Worm (Caenorhabditis elegans) whole organism, L2 larva: ENCODE results near the gene F57F5.3.
"Not testable (repeated sequence)": the region's sequence is repeated elsewhere in the genome, so short reads cannot be mapped to it uniquely, and the experiment has no call there.

Experiments
- C34F6.9 ChIP-seq: fragments of 150-350 bp; optimal IDR thresholded peaks from 2 replicates; lab custom pipeline; 2014; ENCODE audit warnings: missing biosample characterization, missing genetic modification characterization
- F13H6.1 ChIP-seq: sonication (generic microtip); optimal IDR thresholded peaks from 2 replicates; lab custom pipeline; 2016; ENCODE audit warnings: missing genetic modification characterization, missing compliant biosample characterization
- R02D3.7 ChIP-seq: fragments of 150-350 bp; optimal IDR thresholded peaks from 2 replicates; lab custom pipeline; 2014; ENCODE audit warnings: missing biosample characterization, missing genetic modification characterization
- Y55F3AM.14 ChIP-seq: fragments of 200-800 bp; sonication (Bioruptor generic); optimal IDR thresholded peaks from 2 replicates; lab custom pipeline; 2018; ENCODE audit warnings: mild to moderate bottlenecking, missing genetic modification characterization, missing compliant biosample characterization
- ZK546.5 ChIP-seq: sonication (generic microtip); optimal IDR thresholded peaks from 2 replicates; lab custom pipeline; 2017; ENCODE audit warnings: missing biosample characterization, missing genetic modification characterization
- aly-2 ChIP-seq: fragments of 150-350 bp; optimal IDR thresholded peaks from 2 replicates; lab custom pipeline; 2014; ENCODE audit warnings: missing biosample characterization, missing genetic modification characterization
- ama-1 ChIP-seq: fragments of 150-350 bp; optimal IDR thresholded peaks from 2 replicates; lab custom pipeline; 2018; ENCODE audit warnings: inconsistent platforms
- blmp-1 ChIP-seq: sonication (generic microtip); optimal IDR thresholded peaks from 2 replicates; lab custom pipeline; 2017; ENCODE audit warnings: missing genetic modification characterization, mild to moderate bottlenecking, missing compliant biosample characterization, antibody characterized with exemption, moderate library complexity; ENCODE audit not compliant: insufficient read depth
- crh-2 ChIP-seq: sonication (generic microtip); optimal IDR thresholded peaks from 2 replicates; lab custom pipeline; 2017; ENCODE audit warnings: missing biosample characterization, missing genetic modification characterization
- dmd-4 ChIP-seq: sonication (generic microtip); optimal IDR thresholded peaks from 2 replicates; lab custom pipeline; 2017; ENCODE audit warnings: missing biosample characterization, missing genetic modification characterization
- egl-27 ChIP-seq: sonication (generic microtip); optimal IDR thresholded peaks from 3 replicates; lab custom pipeline; 2017; ENCODE audit warnings: missing biosample characterization, missing genetic modification reagents, missing genetic modification characterization
- fos-1 ChIP-seq: fragments of 150-350 bp; optimal IDR thresholded peaks from 2 replicates; lab custom pipeline; 2014; ENCODE audit warnings: missing biosample characterization, missing genetic modification characterization
- gmeb-1 ChIP-seq: fragments of 150-350 bp; optimal IDR thresholded peaks from 2 replicates; lab custom pipeline; 2014; ENCODE audit warnings: missing biosample characterization, missing genetic modification characterization
- lin-11 ChIP-seq: fragments of 150-350 bp; sonication (generic microtip); optimal IDR thresholded peaks from 2 replicates; lab custom pipeline; 2014; ENCODE audit warnings: missing biosample characterization, missing genetic modification characterization, inconsistent platforms, mixed read lengths
- lin-13 ChIP-seq: fragments of 150-350 bp; optimal IDR thresholded peaks from 2 replicates; lab custom pipeline; 2014; ENCODE audit warnings: missing biosample characterization, missing genetic modification reagents, missing genetic modification characterization
- lin-39 ChIP-seq: fragments of 150-350 bp; optimal IDR thresholded peaks from 2 replicates; lab custom pipeline; 2014; ENCODE audit warnings: missing biosample characterization, missing genetic modification reagents, missing genetic modification characterization
- lsy-2 ChIP-seq, 2 experiments: fragments of 150-350 bp in 1 of 2; sonication (generic microtip) in 1 of 2; optimal IDR thresholded peaks; 2 replicates each; lab custom pipeline; 2014 to 2017; ENCODE audit warnings: missing biosample characterization in 2 of 2, missing genetic modification characterization in 2 of 2
- mdl-1 ChIP-seq, 2 experiments: fragments of 150-350 bp in 1 of 2; sonication (generic microtip) in 1 of 2; optimal IDR thresholded peaks; 2 replicates each; lab custom pipeline; 2017; ENCODE audit warnings: missing biosample characterization in 2 of 2, missing genetic modification characterization in 2 of 2
- nhr-10 ChIP-seq: sonication (generic microtip); optimal IDR thresholded peaks from 2 replicates; lab custom pipeline; 2017; ENCODE audit warnings: missing biosample characterization, missing genetic modification characterization
- nhr-12 ChIP-seq: fragments of 150-350 bp; optimal IDR thresholded peaks from 2 replicates; lab custom pipeline; 2014; ENCODE audit warnings: missing biosample characterization, missing genetic modification characterization
- nhr-129 ChIP-seq: fragments of 150-350 bp; optimal IDR thresholded peaks from 2 replicates; lab custom pipeline; 2014; ENCODE audit warnings: missing biosample characterization, missing genetic modification characterization
- nhr-21 ChIP-seq: fragments of 150-350 bp; optimal IDR thresholded peaks from 2 replicates; lab custom pipeline; 2014; ENCODE audit warnings: missing biosample characterization, missing genetic modification characterization
- nhr-23 ChIP-seq: fragments of 150-350 bp; optimal IDR thresholded peaks from 2 replicates; lab custom pipeline; 2014; ENCODE audit warnings: missing biosample characterization, missing genetic modification reagents, missing genetic modification characterization
- nhr-237 ChIP-seq: fragments of 150-350 bp; optimal IDR thresholded peaks from 2 replicates; lab custom pipeline; 2014; ENCODE audit warnings: missing biosample characterization, missing genetic modification characterization
- nhr-25 ChIP-seq: fragments of 150-350 bp; sonication (generic microtip); optimal IDR thresholded peaks from 3 replicates; lab custom pipeline; 2014; ENCODE audit warnings: missing biosample characterization, missing genetic modification characterization
- nhr-6 ChIP-seq: fragments of 150-350 bp; optimal IDR thresholded peaks from 2 replicates; lab custom pipeline; 2014; ENCODE audit warnings: missing biosample characterization, missing genetic modification characterization
- sem-4 ChIP-seq: fragments of 150-350 bp; optimal IDR thresholded peaks from 2 replicates; lab custom pipeline; 2014; ENCODE audit warnings: missing biosample characterization, missing genetic modification reagents, missing genetic modification characterization
- skn-1 ChIP-seq: sonication (generic microtip); optimal IDR thresholded peaks from 2 replicates; lab custom pipeline; 2017; ENCODE audit warnings: missing biosample characterization, missing genetic modification characterization
- sma-3 ChIP-seq: sonication (generic microtip); optimal IDR thresholded peaks from 2 replicates; lab custom pipeline; 2016; ENCODE audit warnings: missing genetic modification reagents, missing genetic modification characterization, missing compliant biosample characterization
- sma-9 ChIP-seq, 2 experiments: fragments of 150-350 bp in 1 of 2; sonication (generic microtip) in 1 of 2; optimal IDR thresholded peaks; 2 replicates each; lab custom pipeline; 2014 to 2016; ENCODE audit warnings: missing genetic modification characterization in 2 of 2, mild to moderate bottlenecking in 1 of 2, missing biosample characterization in 1 of 2, missing compliant biosample characterization in 1 of 2, missing genetic modification reagents in 1 of 2, moderate library complexity in 1 of 2
- unc-39 ChIP-seq: fragments of 150-350 bp; optimal IDR thresholded peaks from 2 replicates; lab custom pipeline; 2014; ENCODE audit warnings: missing biosample characterization, missing genetic modification characterization
- unc-55 ChIP-seq: fragments of 150-350 bp; sonication (generic microtip); optimal IDR thresholded peaks from 3 replicates; lab custom pipeline; 2014; ENCODE audit warnings: missing biosample characterization, missing genetic modification reagents, missing genetic modification characterization
- zag-1 ChIP-seq: fragments of 150-350 bp; optimal IDR thresholded peaks from 2 replicates; lab custom pipeline; 2014; ENCODE audit warnings: missing biosample characterization, missing genetic modification characterization
- ztf-1 ChIP-seq: fragments of 200-800 bp; sonication (Bioruptor generic); conservative IDR thresholded peaks from 2 replicates; pipeline ENCODE4 v1.3.6; 2022; ENCODE audit warnings: missing genetic modification characterization, missing compliant biosample characterization
- ztf-4 ChIP-seq: fragments of 150-350 bp; optimal IDR thresholded peaks from 2 replicates; lab custom pipeline; 2014; ENCODE audit warnings: missing biosample characterization, missing genetic modification characterization

Gene F57F5.3

ce11 chrV:12024273-12024672, 17.9 kb upstream of the F57F5.3 start:
- TF ChIP-seq sma-3 (GFP tag; lab: Kevin White, UChicago) (no peak), nhr-23 (tag; lab: Kevin White, UChicago) (no peak), ztf-1 (GFP tag; lab: Robert Waterston, UW) (no peak), egl-27 (tag; lab: Kevin White, UChicago) (no peak), nhr-10 (tag; lab: Kevin White, UChicago) (no peak), mdl-1 (tag; optimal IDR thresholded peaks at IDR 0.05; lab: Kevin White, UChicago) (peak in 1 of 2 experiments; percentile 1), nhr-237 (tag; lab: Kevin White, UChicago) (no peak), sem-4 (tag; lab: Kevin White, UChicago) (peak; percentile 14), Y55F3AM.14 (GFP tag; lab: Kevin White, UChicago) (peak; percentile 35), nhr-129 (tag; lab: Kevin White, UChicago) (peak; percentile 31), nhr-12 (tag; lab: Kevin White, UChicago) (no peak), ama-1 (no peak), lin-39 (tag; lab: Kevin White, UChicago) (no peak), F13H6.1 (tag; lab: Kevin White, UChicago) (peak; percentile 50), aly-2 (tag; lab: Kevin White, UChicago) (no peak), crh-2 (tag; lab: Kevin White, UChicago) (no peak), C34F6.9 (tag; lab: Kevin White, UChicago) (peak; percentile 40), unc-39 (no peak), zag-1 (tag; lab: Kevin White, UChicago) (peak; percentile 82), nhr-21 (no peak), R02D3.7 (tag; lab: Kevin White, UChicago) (no peak), sma-9 (GFP tag; optimal IDR thresholded peaks at IDR 0.05; lab: Kevin White, UChicago) (peak; percentile 16), sma-9 (tag; optimal IDR thresholded peaks at IDR 0.05; lab: Kevin White, UChicago) (no peak), fos-1 (tag; lab: Kevin White, UChicago) (no peak), lin-13 (GFP tag; lab: Kevin White, UChicago) (no peak), ZK546.5 (no peak), gmeb-1 (tag; lab: Kevin White, UChicago) (no peak), lin-11 (tag; lab: Kevin White, UChicago) (peak; percentile 18), lsy-2 (tag; optimal IDR thresholded peaks at IDR 0.05; lab: Kevin White, UChicago) (peak in 1 of 2 experiments; percentile 36), unc-55 (GFP tag; lab: Kevin White, UChicago) (no peak), skn-1 (no peak), nhr-25 (tag; lab: Kevin White, UChicago) (no peak)

- TF ChIP-seq sem-4 (tag; lab: Kevin White, UChicago) (no peak), fos-1 (tag; lab: Kevin White, UChicago) (peak; percentile 58), Y55F3AM.14 (GFP tag; lab: Kevin White, UChicago) (no peak)
Observed at ce11 chrV:12020940-12021339, 14.5 kb upstream of the F57F5.3 start.

- TF ChIP-seq nhr-6 (tag; lab: Kevin White, UChicago); F13H6.1 (tag; lab: Kevin White, UChicago); nhr-21: not testable (repeated sequence)
Observed at ce11 chrV:12020026-12020425, 13.6 kb upstream of the F57F5.3 start, which contains the start of gene F10C2.3. F10C2.3 (plus strand) TSS chrV:12020326.

ce11 chrV:12013298-12013697, 6.9 kb upstream of the F57F5.3 start, which contains the start of gene add-2:
add-2 (minus strand) TSS chrV:12013406.
- TF ChIP-seq ztf-1 (GFP tag; lab: Robert Waterston, UW) (no peak), dmd-4 (tag; lab: Kevin White, UChicago) (no peak), skn-1 (no peak), F13H6.1 (tag; lab: Kevin White, UChicago) (no peak), unc-55 (GFP tag; lab: Kevin White, UChicago) (no peak), lin-39 (tag; lab: Kevin White, UChicago) (no peak)

- no peak for TF ChIP-seq lin-39 (tag; lab: Kevin White, UChicago)
- TF ChIP-seq ztf-1 (GFP tag; lab: Robert Waterston, UW): no peak
- TF ChIP-seq sma-9 (GFP tag; optimal IDR thresholded peaks at IDR 0.05; lab: Kevin White, UChicago): peak; percentile 11
- TF ChIP-seq sma-9 (tag; optimal IDR thresholded peaks at IDR 0.05; lab: Kevin White, UChicago): no peak
- TF ChIP-seq ztf-4 (tag; lab: Kevin White, UChicago): no peak
- TF ChIP-seq fos-1 (tag; lab: Kevin White, UChicago): peak; percentile 20
- peak; percentile 95 for TF ChIP-seq blmp-1 (tag; lab: Kevin White, UChicago)
Observed at ce11 chrV:12011686-12012085, 5.3 kb upstream of the F57F5.3 start.
